Worm (Caenorhabditis elegans): ENCODE results near the gene pup-2.

pup-2 gene

DNA sequence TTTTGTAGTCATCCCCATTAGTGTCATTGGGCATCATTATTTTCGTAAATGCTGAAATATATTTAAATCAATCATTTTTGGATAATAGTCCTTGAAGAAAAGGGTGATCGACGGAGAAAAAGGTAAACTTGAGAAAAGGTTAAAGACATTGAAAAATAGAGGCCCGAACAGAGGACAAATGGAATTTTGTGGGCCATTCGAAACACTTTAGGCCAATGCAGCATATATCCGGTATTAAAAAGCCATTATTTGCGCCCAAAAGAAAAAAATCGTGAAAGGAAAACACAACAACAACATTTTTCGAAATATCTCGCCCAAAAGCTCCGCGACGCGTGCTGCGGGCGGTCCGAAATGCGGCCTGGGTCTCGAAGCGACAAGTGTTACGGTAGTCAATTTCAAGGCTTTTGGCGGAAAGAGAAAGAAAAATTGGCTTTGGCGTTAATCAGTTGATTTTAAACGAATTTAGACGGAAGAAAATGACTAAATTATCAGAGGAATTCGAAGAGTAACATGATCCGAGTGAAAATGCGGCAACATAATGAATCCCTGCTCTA, 21.2 kb downstream of the pup-2 start, which contains the start of gene morc-1:
morc-1 (minus strand) TSS at position 51 of the 554 bp plus-strand sequence.
- TF ChIP-seq C38D4.7 (GFP tag; optimal IDR thresholded peaks at IDR 0.05) = peak; percentile 7
- no peak for TF ChIP-seq hlh-15 (tag; optimal IDR thresholded peaks at IDR 0.05)

DNA sequence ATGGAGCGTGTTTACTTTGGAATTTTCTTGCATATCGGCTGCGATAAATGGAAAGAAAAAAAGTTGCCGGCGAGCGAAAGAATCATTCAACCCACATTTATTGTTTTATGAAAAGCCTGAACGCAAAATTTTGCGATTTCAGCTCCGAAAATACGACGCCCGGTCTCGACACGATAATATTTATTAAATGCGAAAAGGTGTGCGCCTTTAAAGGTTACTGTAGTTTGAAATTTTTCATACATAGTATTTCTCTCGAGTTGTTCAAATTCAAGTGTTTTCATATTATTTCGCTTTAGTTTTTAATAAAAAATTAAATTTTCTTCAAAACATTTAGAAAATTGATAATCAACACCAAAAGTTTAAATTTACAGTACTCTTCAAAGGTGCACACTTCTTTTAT, 23.3 kb downstream of the pup-2 start, which contains the start of gene syx-16:
syx-16 (minus strand) TSS at position 118 of the 400 bp plus-strand sequence.
- TF ChIP-seq pax-1 (tag; optimal IDR thresholded peaks at IDR 0.05) (no peak), rnt-1 (tag; optimal IDR thresholded peaks at IDR 0.05) (no peak), C38D4.7 (GFP tag; optimal IDR thresholded peaks at IDR 0.05) (no peak)

DNA sequence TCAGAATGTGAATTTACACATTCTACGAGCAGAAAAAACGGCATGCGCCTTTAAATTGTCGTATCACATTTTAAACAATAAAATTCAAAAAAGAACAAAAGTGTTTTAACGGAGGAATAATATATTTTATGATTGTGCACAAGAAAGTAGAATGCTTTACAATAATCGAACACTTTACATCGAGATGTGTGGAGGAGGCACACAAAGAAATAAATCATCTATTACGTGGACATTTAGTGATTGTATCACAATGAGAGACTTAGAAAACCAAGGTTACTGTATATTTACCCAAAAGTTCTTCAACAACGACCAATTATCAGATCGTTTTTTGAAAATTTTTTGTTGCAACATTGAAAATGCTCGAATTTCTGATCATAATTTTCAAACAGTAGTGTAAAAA, 24.5 kb downstream of the pup-2 start:
- TF ChIP-seq nfya-1 (tag; optimal IDR thresholded peaks at IDR 0.05) (no peak), unc-55 (GFP tag; optimal IDR thresholded peaks at IDR 0.05) (peak; percentile 12), unc-42 (tag; optimal IDR thresholded peaks at IDR 0.05) (no peak)

DNA sequence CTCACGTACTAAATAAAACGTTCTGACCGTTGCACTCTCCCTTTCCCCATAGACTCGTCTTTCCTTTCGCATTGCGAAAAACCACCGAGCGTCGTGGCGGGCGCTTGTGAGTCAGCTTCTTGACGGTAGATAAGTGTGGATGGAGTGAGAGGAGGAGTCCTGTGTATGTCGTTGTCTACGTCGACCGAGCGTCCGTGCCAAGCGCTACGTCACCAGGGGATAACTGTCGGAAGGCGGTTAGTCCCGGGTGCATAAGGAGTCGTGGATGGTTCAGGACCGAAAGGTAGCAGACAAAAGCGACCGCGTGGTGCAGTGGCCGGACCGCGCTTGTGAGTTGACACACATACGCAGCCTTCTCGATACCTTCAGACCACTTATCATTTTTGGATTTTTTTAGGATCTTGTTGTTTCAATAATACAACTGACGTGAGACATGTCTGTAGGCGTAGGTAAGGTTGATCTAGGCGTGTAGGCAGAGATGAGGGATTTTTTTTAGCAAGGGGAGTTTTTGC, 25.5 kb downstream of the pup-2 start:
- peak; percentile 54 for TF ChIP-seq ceh-31 (tag; optimal IDR thresholded peaks at IDR 0.05)
- TF ChIP-seq ceh-19 (GFP tag; optimal IDR thresholded peaks at IDR 0.05) = peak; percentile 82
- peak; percentile 60 for TF ChIP-seq hlh-15 (tag; optimal IDR thresholded peaks at IDR 0.05)
- TF ChIP-seq rnt-1 (tag; optimal IDR thresholded peaks at IDR 0.05) = peak; percentile 25
- TF ChIP-seq ceh-6 (GFP tag; optimal IDR thresholded peaks at IDR 0.05) = peak; percentile 66
- peak; percentile 62 for TF ChIP-seq ceh-2 (tag; optimal IDR thresholded peaks at IDR 0.05)
- TF ChIP-seq F13H6.1 (tag; optimal IDR thresholded peaks at IDR 0.05) = peak; percentile 23
- TF ChIP-seq elt-2 (tag; optimal IDR thresholded peaks at IDR 0.05) = peak; percentile 74
- TF ChIP-seq hlh-13 (GFP tag; optimal IDR thresholded peaks at IDR 0.05) = peak; percentile 25
- peak; percentile 43 for TF ChIP-seq pat-9 (tag; optimal IDR thresholded peaks at IDR 0.05)
- TF ChIP-seq ttx-3 (tag; optimal IDR thresholded peaks at IDR 0.05) = peak; percentile 3
- peak; percentile 30 for TF ChIP-seq T23F11.4 (GFP tag; optimal IDR thresholded peaks at IDR 0.05)
- TF ChIP-seq hlh-30 (tag; optimal IDR thresholded peaks at IDR 0.05; ENCODE audit: insufficient read depth) = peak; percentile 42
- TF ChIP-seq ceh-18 (tag; optimal IDR thresholded peaks at IDR 0.05) = peak; percentile 73
- peak; percentile 69 for TF ChIP-seq che-1 (tag; optimal IDR thresholded peaks at IDR 0.05)
- TF ChIP-seq eyg-1 (tag; optimal IDR thresholded peaks at IDR 0.05) = peak; percentile 46
- peak; percentile 43 for TF ChIP-seq gmeb-2 (tag; optimal IDR thresholded peaks at IDR 0.05)
- peak; percentile 61; the same call in 1 of the 2 replicates for TF ChIP-seq unc-3 (GFP tag; conservative IDR thresholded peaks at IDR 0.05)
- peak; percentile 48 for TF ChIP-seq unc-3 (tag; optimal IDR thresholded peaks at IDR 0.05)
- peak; percentile 49 for TF ChIP-seq sdc-2 (tag; optimal IDR thresholded peaks at IDR 0.05)
- peak; percentile 65 for TF ChIP-seq Y22D7AL.16 (tag; optimal IDR thresholded peaks at IDR 0.05)
- TF ChIP-seq ceh-14 (tag; optimal IDR thresholded peaks at IDR 0.05) = peak; percentile 41
- TF ChIP-seq unc-86 (tag; optimal IDR thresholded peaks at IDR 0.05) = peak; percentile 45
- peak; percentile 72 for TF ChIP-seq dmd-4 (tag; optimal IDR thresholded peaks at IDR 0.05; ENCODE audit: borderline replicate concordance)
- TF ChIP-seq ref-2 (tag; optimal IDR thresholded peaks at IDR 0.05) = peak; percentile 83
- TF ChIP-seq zip-5 (tag; optimal IDR thresholded peaks at IDR 0.05) = peak; percentile 4
- TF ChIP-seq ztf-16 (tag; optimal IDR thresholded peaks at IDR 0.05) = peak; percentile 10
- TF ChIP-seq sox-4 (tag; optimal IDR thresholded peaks at IDR 0.05) = peak; percentile 63
- TF ChIP-seq ahr-1 (tag; optimal IDR thresholded peaks at IDR 0.05) = peak; percentile 20
- TF ChIP-seq lim-6 (tag; optimal IDR thresholded peaks at IDR 0.05) = peak; percentile 33
- TF ChIP-seq lin-11 (tag; optimal IDR thresholded peaks at IDR 0.05) = peak; percentile 63
- TF ChIP-seq ceh-34 (tag; optimal IDR thresholded peaks at IDR 0.05) = peak; percentile 73
- TF ChIP-seq syd-9 (tag; optimal IDR thresholded peaks at IDR 0.05) = peak; percentile 72
- peak; percentile 70 for TF ChIP-seq pha-2 (tag; optimal IDR thresholded peaks at IDR 0.05)
- peak; percentile 68 for TF ChIP-seq ets-4 (tag; optimal IDR thresholded peaks at IDR 0.05)
- TF ChIP-seq dve-1 (tag; optimal IDR thresholded peaks at IDR 0.05) = peak; percentile 25
- TF ChIP-seq nfya-1 (tag; optimal IDR thresholded peaks at IDR 0.05) = peak; percentile 1
- TF ChIP-seq nhr-232 (tag; optimal IDR thresholded peaks at IDR 0.05) = peak; percentile 65
- peak; percentile 64 for TF ChIP-seq C38D4.7 (GFP tag; optimal IDR thresholded peaks at IDR 0.05)
- TF ChIP-seq fkh-6 (tag; optimal IDR thresholded peaks at IDR 0.05) = peak; percentile 62
- peak; percentile 52 for TF ChIP-seq K02D7.2 (tag; optimal IDR thresholded peaks at IDR 0.05)
